Fruit fly (Drosophila melanogaster) Kc167 (cell line): Measurements from ENCODE around the gene CG7611.

Experiments
- Myc ChIP-seq: fragments of >200 bp; optimal IDR thresholded peaks from 2 replicates; lab custom pipeline; 2017; ENCODE audit warnings: missing external identifiers
- h ChIP-seq: fragments of >200 bp; optimal IDR thresholded peaks from 3 replicates; lab custom pipeline; 2018; ENCODE audit warnings: missing external identifiers
- psq ChIP-seq: fragments of >200 bp; optimal IDR thresholded peaks from 2 replicates; lab custom pipeline; 2017; ENCODE audit warnings: missing external identifiers
- ttk ChIP-seq: sonication (Bioruptor generic); optimal IDR thresholded peaks from 2 replicates; lab custom pipeline; 2017; ENCODE audit warnings: missing external identifiers

dm6 chr3L:21518345-21518744 is 4.6 kb upstream of the CG7611 start:
- TF ChIP-seq ttk (lab: Kevin White, UChicago) = no peak
- no peak for TF ChIP-seq psq (lab: Kevin White, UChicago)
- TF ChIP-seq Myc (lab: Kevin White, UChicago) = no peak
- no peak for TF ChIP-seq h
